Worm (Caenorhabditis elegans): ENCODE results near the gene Y53G8AR.1.

ce11 chrIII:3370770-3371169 is 37.9 kb downstream of the Y53G8AR.1 start:
- TF ChIP-seq nfya-1 (tag; optimal IDR thresholded peaks at IDR 0.05) = no peak
- no peak for TF ChIP-seq pha-4 (tag; optimal IDR thresholded peaks at IDR 0.05)
- no peak for TF ChIP-seq nhr-11 (tag; optimal IDR thresholded peaks at IDR 0.05)
- no peak for TF ChIP-seq tbx-7 (tag; optimal IDR thresholded peaks at IDR 0.05)
- TF ChIP-seq fkh-10 (GFP tag; optimal IDR thresholded peaks at IDR 0.05) = no peak
- no peak for TF ChIP-seq ahr-1 (tag; optimal IDR thresholded peaks at IDR 0.05)
- no peak for TF ChIP-seq C08G9.2 (tag; optimal IDR thresholded peaks at IDR 0.05)
- no peak for TF ChIP-seq K09A11.1 (tag; optimal IDR thresholded peaks at IDR 0.05; ENCODE audit: insufficient read depth)
